Worm (Caenorhabditis elegans): ENCODE measurements around the gene sri-62.
A peak's percentile ranks its signal among the peaks of the same experiment; 100 is the strongest.
"Not testable (repeated sequence)": the region's sequence is repeated elsewhere in the genome, so short reads cannot be mapped to it uniquely, and the experiment has no call there.

sri-62 gene

DNA sequence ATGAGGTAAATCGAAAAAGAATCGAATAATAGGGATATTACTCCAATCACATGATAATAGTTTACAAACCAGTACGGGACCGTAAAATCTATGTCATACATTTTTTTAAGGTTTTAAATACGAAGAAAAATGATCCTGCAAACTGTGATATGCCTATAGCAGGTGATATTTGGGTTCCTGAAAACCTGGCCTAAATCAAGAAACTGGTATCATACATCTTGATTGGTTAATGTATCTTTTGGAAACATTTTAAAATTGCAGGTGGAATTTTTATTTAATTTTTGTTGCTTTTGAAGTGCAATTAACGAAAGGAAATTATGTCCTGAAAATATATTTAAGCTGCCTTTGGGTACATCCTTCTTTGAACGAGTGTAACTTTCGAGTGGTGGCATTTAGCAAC lies 2.0 kb upstream of the sri-62 start, which contains the start of gene sri-61:
Gene sri-61, minus strand, starts transcription at position 101 of the 400 bp plus-strand sequence.
- TF ChIP-seq ceh-28 (tag; optimal IDR thresholded peaks at IDR 0.05) (no peak), unc-62 (GFP tag; optimal IDR thresholded peaks at IDR 0.05 in 1 of 2) (peak in 1 of 2 experiments; percentile 25), unc-62 (tag; optimal IDR thresholded peaks at IDR 0.05) (no peak)

DNA sequence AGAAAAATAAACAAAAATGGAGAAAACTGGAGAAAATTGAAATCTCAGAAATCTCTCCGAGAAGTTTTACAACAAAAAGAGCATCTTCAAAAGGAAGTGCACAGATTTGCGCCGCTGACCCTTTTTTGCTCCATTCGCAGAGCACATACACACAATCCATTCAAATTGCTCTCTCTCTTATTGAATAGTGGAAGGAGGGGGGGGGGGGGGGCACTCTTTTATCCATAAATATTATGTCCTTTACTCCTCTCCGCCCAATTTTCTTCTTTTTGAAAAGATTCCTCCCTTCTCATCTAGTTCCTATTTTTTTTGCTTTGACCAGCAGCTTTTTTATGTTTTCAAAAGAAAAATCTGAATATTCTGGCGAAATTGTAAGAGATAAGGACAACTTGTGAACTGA lies 3.2 kb downstream of the sri-62 start:
- TF ChIP-seq daf-16 (GFP tag; optimal IDR thresholded peaks at IDR 0.05) (no peak), daf-16 (tag; optimal IDR thresholded peaks at IDR 0.05) (no peak), fkh-10 (GFP tag; optimal IDR thresholded peaks at IDR 0.05) (peak; percentile 40)

DNA sequence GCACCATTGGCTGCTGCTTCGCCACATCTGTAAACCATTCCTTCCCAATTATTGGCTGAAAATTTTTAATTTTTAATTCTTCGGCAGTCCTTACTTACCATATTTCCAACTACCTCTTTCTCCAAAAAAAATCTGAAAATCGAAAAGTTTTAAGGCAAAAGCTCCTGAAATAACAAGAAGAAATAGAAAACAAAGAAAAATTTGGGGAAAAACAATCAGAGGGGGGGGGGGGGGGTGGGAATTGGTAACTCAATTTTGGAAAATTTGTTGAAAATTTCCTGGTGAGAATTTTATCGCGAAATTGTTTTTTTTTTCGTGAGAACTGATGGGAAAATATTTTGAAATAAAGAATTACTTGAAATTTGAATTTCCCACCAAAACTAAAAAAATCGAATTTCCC lies 5.8 kb downstream of the sri-62 start, which contains the start of gene set-11:
Gene set-11, minus strand, starts transcription at position 101 of the 400 bp plus-strand sequence.
- TF ChIP-seq lin-15B (tag; optimal IDR thresholded peaks at IDR 0.05) (no peak), dmd-8 (GFP tag; IDR thresholded peaks at IDR 0.05) (no peak)

DNA sequence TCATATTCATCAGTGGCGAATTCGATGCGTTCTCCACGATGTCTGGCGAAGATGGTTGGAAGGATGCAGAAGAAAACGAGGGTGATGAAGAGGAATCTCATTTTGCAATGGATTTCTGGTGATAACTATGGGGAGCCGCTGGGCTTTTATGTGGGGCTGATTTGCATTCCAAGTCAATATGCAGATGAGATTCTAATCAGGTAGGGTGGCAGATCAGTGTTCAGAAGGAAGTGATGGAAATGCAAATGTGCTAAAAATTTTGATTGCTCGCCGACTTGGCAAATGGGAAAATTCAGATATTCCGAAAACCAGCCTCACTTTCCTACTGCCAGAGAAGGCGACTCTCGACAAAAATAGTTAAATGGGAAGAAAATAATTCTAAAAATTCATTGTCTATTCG lies 8.2 kb downstream of the sri-62 start, which contains the start of gene nspf-3:
Gene nspf-3, minus strand, starts transcription at position 101 of the 400 bp plus-strand sequence.
- peak in 1 of 2 experiments; percentile 66 for TF ChIP-seq unc-62 (GFP tag; optimal IDR thresholded peaks at IDR 0.05 in 1 of 2)
- TF ChIP-seq unc-62 (tag; optimal IDR thresholded peaks at IDR 0.05) = no peak
- TF ChIP-seq F37D6.2 (tag; optimal IDR thresholded peaks at IDR 0.05) = no peak

DNA sequence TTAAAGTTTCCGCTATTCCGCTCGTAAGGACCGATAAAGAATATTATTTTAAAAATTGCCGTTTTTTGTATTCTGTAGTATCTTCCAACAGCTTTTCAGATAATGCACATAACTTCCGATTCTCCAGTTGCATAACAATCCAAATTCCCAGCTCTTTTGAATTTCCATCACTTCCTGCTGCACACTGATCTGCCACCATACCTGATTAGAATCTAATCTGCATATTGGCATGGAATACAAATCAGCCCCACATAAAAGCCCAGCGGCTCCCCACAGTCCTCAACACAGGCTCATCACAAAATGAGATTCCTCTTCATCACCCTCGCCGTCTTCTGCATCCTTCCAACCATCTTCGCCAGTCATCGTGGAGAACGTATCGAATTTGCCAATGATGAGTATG lies 9.7 kb downstream of the sri-62 start, which contains the start of gene nspf-2:
Gene nspf-2, plus strand, starts transcription at position 301 of the 400 bp plus-strand sequence.
- TF ChIP-seq pqm-1 (tag; optimal IDR thresholded peaks at IDR 0.05); nhr-28 (tag; optimal IDR thresholded peaks at IDR 0.05); madf-5 (GFP tag; IDR thresholded peaks at IDR 0.05): not testable (repeated sequence)

DNA sequence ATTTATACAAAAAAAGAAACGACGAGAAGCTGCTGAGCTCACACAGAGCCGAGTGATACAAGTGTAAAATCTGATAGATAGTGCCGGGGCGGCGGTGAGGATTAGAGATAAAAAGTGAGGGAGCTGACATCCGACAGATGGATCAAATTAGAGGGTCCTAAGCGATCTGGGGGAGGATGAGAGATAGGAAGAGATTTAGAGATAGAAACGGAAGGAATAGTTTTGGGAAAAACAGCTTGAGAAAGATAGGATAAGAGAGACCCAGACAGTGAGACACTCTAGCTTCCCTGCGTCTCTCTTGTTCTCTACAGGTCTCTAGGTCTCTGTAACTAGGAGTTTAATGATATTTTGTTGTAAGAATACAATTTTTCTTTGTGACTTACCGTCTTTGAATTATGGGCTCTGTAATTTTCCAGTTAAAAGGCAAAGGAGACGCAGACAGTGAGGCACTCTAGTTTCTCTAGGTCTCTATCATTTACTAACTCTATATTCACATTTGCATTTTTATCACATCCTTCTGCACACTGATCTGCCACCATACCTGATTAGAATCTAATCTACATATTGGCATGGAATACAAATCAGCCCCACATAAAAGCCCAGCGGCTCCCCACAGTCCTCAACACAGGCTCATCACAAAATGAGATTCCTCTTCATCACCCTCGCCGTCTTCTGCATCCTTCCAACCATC lies 11.1 kb downstream of the sri-62 start, which contains the start of the genes sup-9 and nspf-1:
Gene sup-9, minus strand, starts transcription at position 43 of the 691 bp plus-strand sequence.
Gene nspf-1, plus strand, starts transcription at position 641 of the 691 bp plus-strand sequence.
- TF ChIP-seq lin-15B (tag; optimal IDR thresholded peaks at IDR 0.05) (no peak), tag-97 (GFP tag; IDR thresholded peaks at IDR 0.05) (no peak), unc-130 (GFP tag; optimal IDR thresholded peaks at IDR 0.05) (no peak), nhr-11 (tag; optimal IDR thresholded peaks at IDR 0.05) (peak; percentile 9), vab-7 (GFP tag; IDR thresholded peaks at IDR 0.05) (no peak), R02D3.7 (tag; optimal IDR thresholded peaks at IDR 0.05) (no peak), ctbp-1 (GFP tag; IDR thresholded peaks at IDR 0.05) (0 out of 2 replicates have a peak, but pooled peaks have one; percentile 32), zip-11 (GFP tag; IDR thresholded peaks at IDR 0.05) (no peak), F44E2.7 (GFP tag; IDR thresholded peaks at IDR 0.05) (no peak), lim-7 (GFP tag; IDR thresholded peaks at IDR 0.05) (no peak), madf-9 (GFP tag; conservative IDR thresholded peaks at IDR 0.05) (no peak), zag-1 (tag; optimal IDR thresholded peaks at IDR 0.05) (no peak), daf-16 (GFP tag; optimal IDR thresholded peaks at IDR 0.05) (peak in 1 of 2 experiments; percentile 45), daf-16 (tag; optimal IDR thresholded peaks at IDR 0.05) (no peak), hlh-30 (tag; optimal IDR thresholded peaks at IDR 0.05; ENCODE audit: insufficient read depth) (no peak), pha-4 (GFP tag; IDR thresholded peaks at IDR 0.05) (no peak), pha-4 (tag; optimal IDR thresholded peaks at IDR 0.05) (no peak), dpl-1 (GFP tag; optimal IDR thresholded peaks at IDR 0.05) (no peak), daf-8 (GFP tag; IDR thresholded peaks at IDR 0.05) (no peak)

DNA sequence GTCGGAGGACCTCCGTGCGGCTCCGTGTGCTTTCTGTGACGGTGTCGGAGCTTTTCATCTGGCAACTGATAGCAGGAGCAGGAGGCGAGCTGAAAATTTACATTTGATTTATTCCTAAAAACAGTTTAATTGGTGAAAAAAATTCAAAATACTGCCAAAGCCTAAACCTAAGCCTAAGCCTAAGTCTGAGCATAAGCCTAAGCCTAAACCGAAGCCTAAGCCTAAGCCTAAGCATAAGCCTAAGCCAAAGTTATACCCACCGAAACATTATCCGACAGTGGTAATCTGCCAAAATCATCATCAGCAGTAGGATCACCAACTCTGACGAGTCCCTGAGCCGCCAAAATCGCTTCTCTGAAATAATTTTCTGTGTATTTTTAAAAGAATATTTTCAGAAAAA lies 13.5 kb downstream of the sri-62 start:
- TF ChIP-seq aha-1 (tag) (peak; percentile 96), duxl-1 (tag; optimal IDR thresholded peaks at IDR 0.05; ENCODE audit: poor library complexity) (no peak)

Measured in whole organism, L4 larva.